Worm (Caenorhabditis elegans): Measurements from ENCODE around the gene C14A6.3.

Gene C14A6.3

ce11 chrV:18168266-18168665 is 22.1 kb downstream of the C14A6.3 start, which contains the start of gene C14A6.7:
TSS of gene C14A6.7 (minus strand) at chrV:18168366.
- TF ChIP-seq bed-3 (GFP tag; optimal IDR thresholded peaks at IDR 0.05): no peak
- TF ChIP-seq ztf-11 (tag; optimal IDR thresholded peaks at IDR 0.05): no peak
- no peak for TF ChIP-seq blmp-1 (tag; optimal IDR thresholded peaks at IDR 0.05)
- TF ChIP-seq drap-1 (GFP tag; optimal IDR thresholded peaks at IDR 0.05): no peak
- TF ChIP-seq unc-120 (tag; optimal IDR thresholded peaks at IDR 0.05; ENCODE audit: poor library complexity, severe bottlenecking): no peak

ce11 chrV:18171568-18171967 is 25.4 kb downstream of the C14A6.3 start, which contains the start of gene C14A6.8:
TSS of gene C14A6.8 (minus strand) at chrV:18171668.
- TF ChIP-seq hlh-1 (tag; optimal IDR thresholded peaks at IDR 0.05) (no peak), flh-1 (GFP tag; optimal IDR thresholded peaks at IDR 0.05) (no peak), tbx-8 (GFP tag; optimal IDR thresholded peaks at IDR 0.05) (no peak), lin-13 (tag; optimal IDR thresholded peaks at IDR 0.05) (no peak), mls-2 (tag; optimal IDR thresholded peaks at IDR 0.05) (no peak), cnd-1 (tag; optimal IDR thresholded peaks at IDR 0.05) (no peak), nhr-12 (tag; optimal IDR thresholded peaks at IDR 0.05) (no peak), nhr-76 (tag; optimal IDR thresholded peaks at IDR 0.05) (no peak), sem-2 (GFP tag; optimal IDR thresholded peaks at IDR 0.05) (no peak), M03D4.4 (tag; optimal IDR thresholded peaks at IDR 0.05) (no peak), mab-5 (tag; optimal IDR thresholded peaks at IDR 0.05) (no peak), blmp-1 (tag; optimal IDR thresholded peaks at IDR 0.05) (no peak), ham-2 (GFP tag; optimal IDR thresholded peaks at IDR 0.05) (no peak), drap-1 (GFP tag; optimal IDR thresholded peaks at IDR 0.05) (no peak), sptf-1 (tag; optimal IDR thresholded peaks at IDR 0.05) (no peak), unc-39 (tag; optimal IDR thresholded peaks at IDR 0.05) (no peak)

ce11 chrV:18178659-18179058 is 32.5 kb downstream of the C14A6.3 start, which contains the start of gene C31G12.4:
TSS of gene C31G12.4 (minus strand) at chrV:18178759.
- TF ChIP-seq blmp-1 (tag; optimal IDR thresholded peaks at IDR 0.05) (no peak), ztf-11 (tag; optimal IDR thresholded peaks at IDR 0.05) (no peak), nhr-12 (tag; optimal IDR thresholded peaks at IDR 0.05) (no peak), elt-1 (tag; optimal IDR thresholded peaks at IDR 0.05; ENCODE audit: borderline replicate concordance, insufficient read depth) (no peak), unc-120 (tag; optimal IDR thresholded peaks at IDR 0.05; ENCODE audit: poor library complexity, severe bottlenecking) (no peak), M03D4.4 (tag; optimal IDR thresholded peaks at IDR 0.05) (no peak), sptf-1 (tag; optimal IDR thresholded peaks at IDR 0.05) (no peak), sem-2 (GFP tag; optimal IDR thresholded peaks at IDR 0.05) (no peak), bed-3 (GFP tag; optimal IDR thresholded peaks at IDR 0.05) (no peak), nhr-237 (tag; optimal IDR thresholded peaks at IDR 0.05) (no peak), nhr-2 (tag; optimal IDR thresholded peaks at IDR 0.05) (no peak), flh-1 (GFP tag; optimal IDR thresholded peaks at IDR 0.05) (no peak), mab-5 (tag; optimal IDR thresholded peaks at IDR 0.05) (no peak), unc-62 (GFP tag; optimal IDR thresholded peaks at IDR 0.05) (no peak), pha-4 (tag; optimal IDR thresholded peaks at IDR 0.05) (no peak)

- TF ChIP-seq ceh-39 (tag; optimal IDR thresholded peaks at IDR 0.05): peak; percentile 16
- TF ChIP-seq ceh-83 (GFP tag; optimal IDR thresholded peaks at IDR 0.05): no peak
These were observed 33.5 kb downstream of the C14A6.3 start, which contains the start of gene C31G12.1 for ce11 chrV:18179663-18180062. TSS of gene C31G12.1 (plus strand) at chrV:18179963.

ce11 chrV:18184910-18185309 is 38.7 kb downstream of the C14A6.3 start, which contains the start of gene C31G12.3:
TSS of gene C31G12.3 (plus strand) at chrV:18185210.
- TF ChIP-seq mls-2 (tag; optimal IDR thresholded peaks at IDR 0.05) (no peak), bed-3 (GFP tag; optimal IDR thresholded peaks at IDR 0.05) (no peak), ceh-83 (GFP tag; optimal IDR thresholded peaks at IDR 0.05) (no peak), ceh-39 (tag; optimal IDR thresholded peaks at IDR 0.05) (no peak), nhr-76 (tag; optimal IDR thresholded peaks at IDR 0.05) (no peak), flh-1 (GFP tag; optimal IDR thresholded peaks at IDR 0.05) (no peak), pha-4 (tag; optimal IDR thresholded peaks at IDR 0.05) (no peak), unc-62 (GFP tag; optimal IDR thresholded peaks at IDR 0.05) (no peak), drap-1 (GFP tag; optimal IDR thresholded peaks at IDR 0.05) (no peak), zip-8 (tag; optimal IDR thresholded peaks at IDR 0.05) (no peak), nhr-2 (tag; optimal IDR thresholded peaks at IDR 0.05) (no peak), unc-120 (tag; optimal IDR thresholded peaks at IDR 0.05; ENCODE audit: poor library complexity, severe bottlenecking) (no peak), nhr-28 (tag; optimal IDR thresholded peaks at IDR 0.05) (no peak), lin-32 (GFP tag; optimal IDR thresholded peaks at IDR 0.05) (no peak), sptf-1 (tag; optimal IDR thresholded peaks at IDR 0.05) (no peak), lsy-2 (tag; optimal IDR thresholded peaks at IDR 0.05) (no peak), mab-5 (tag; optimal IDR thresholded peaks at IDR 0.05) (no peak), ztf-11 (tag; optimal IDR thresholded peaks at IDR 0.05) (no peak), hlh-1 (tag; optimal IDR thresholded peaks at IDR 0.05) (no peak)

Measured in whole organism, mixed stage, embryonic.